Worm (Caenorhabditis elegans): Measurements from ENCODE around the gene C17F4.12.

ce11 chrII:3220723-3221122 lies 23.2 kb downstream of the C17F4.12 start, which contains the start of gene ZC239.22:
- TF ChIP-seq T22C8.4 (GFP tag; IDR thresholded peaks at IDR 0.05) (no peak), flt-1 (GFP tag; IDR thresholded peaks at IDR 0.05) (no peak), klf-2 (GFP tag; conservative IDR thresholded peaks at IDR 0.05) (no peak), ztf-23 (GFP tag; IDR thresholded peaks at IDR 0.05) (no peak), tab-1 (GFP tag; IDR thresholded peaks at IDR 0.05) (no peak)
